Fruit fly (Drosophila melanogaster): ENCODE data around the gene Shab.

Gene Shab

DNA sequence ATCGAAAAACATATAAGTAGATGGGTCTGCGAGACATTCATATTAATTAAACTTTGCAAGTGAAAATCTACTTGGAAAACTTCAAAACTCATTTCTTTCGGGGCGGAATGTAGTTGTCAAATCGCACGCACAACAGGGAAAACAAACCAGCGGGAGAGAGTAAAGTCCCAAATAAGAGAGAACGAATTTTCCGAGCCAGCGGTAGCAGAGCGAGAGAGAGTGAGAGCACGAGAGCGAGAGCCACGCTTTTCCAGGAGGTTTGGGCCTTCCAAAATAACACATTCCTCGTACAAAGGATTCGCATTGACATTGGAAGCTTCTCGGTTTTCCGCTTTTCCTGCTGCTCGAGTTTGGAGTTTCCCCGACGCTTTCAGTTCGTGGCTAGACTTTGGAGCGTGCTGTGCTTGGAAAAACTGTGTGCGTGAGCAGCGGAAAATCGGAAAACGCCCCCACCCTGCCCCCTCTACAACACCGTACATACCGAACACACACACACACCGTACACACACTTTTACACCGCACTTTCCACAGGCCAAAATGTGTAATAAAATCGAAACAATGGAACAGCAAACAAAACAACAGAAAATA is 1.6 kb downstream of the Shab start (continued):
- no peak for TF ChIP-seq CG5245 (GFP tag; optimal IDR thresholded peaks at IDR 0.05)
- TF ChIP-seq Deaf1 (tag; optimal IDR thresholded peaks at IDR 0.05), result peak; percentile 88
- TF ChIP-seq Jarid2 (GFP tag; optimal IDR thresholded peaks at IDR 0.05), result peak; percentile 47
- peak; percentile 34 for TF ChIP-seq abd-A (tag; optimal IDR thresholded peaks at IDR 0.05)
- TF ChIP-seq CG3847 (GFP tag; IDR thresholded peaks at IDR 0.05), result no peak
- no peak for TF ChIP-seq chif (GFP tag; optimal IDR thresholded peaks at IDR 0.05)
- no peak for TF ChIP-seq CG1529 (GFP tag; optimal IDR thresholded peaks at IDR 0.05)
- no peak for TF ChIP-seq CG6689 (GFP tag; IDR thresholded peaks at IDR 0.05)
- TF ChIP-seq Sin3A (optimal IDR thresholded peaks at IDR 0.05), result no peak
- TF ChIP-seq salm (tag; optimal IDR thresholded peaks at IDR 0.05), result no peak
- no peak for TF ChIP-seq yki (optimal IDR thresholded peaks at IDR 0.05)
- TF ChIP-seq Dp (GFP tag; optimal IDR thresholded peaks at IDR 0.05), result no peak
- peak; percentile 43; the same call in 1 of the 2 replicates for TF ChIP-seq crol (GFP tag; IDR thresholded peaks at IDR 0.05)
- no peak for TF ChIP-seq CG8765 (GFP tag; IDR thresholded peaks at IDR 0.05)
- no peak for TF ChIP-seq repo (GFP tag; optimal IDR thresholded peaks at IDR 0.05)
- TF ChIP-seq HLH4C (GFP tag; IDR thresholded peaks at IDR 0.05; ENCODE audit: partially characterized antibody), result no peak
- peak; percentile 29 for TF ChIP-seq ewg (GFP tag; optimal IDR thresholded peaks at IDR 0.05)
- TF ChIP-seq CG4854 (GFP tag; optimal IDR thresholded peaks at IDR 0.05), result no peak
- no peak for TF ChIP-seq esg (GFP tag; conservative IDR thresholded peaks at IDR 0.05)

DNA sequence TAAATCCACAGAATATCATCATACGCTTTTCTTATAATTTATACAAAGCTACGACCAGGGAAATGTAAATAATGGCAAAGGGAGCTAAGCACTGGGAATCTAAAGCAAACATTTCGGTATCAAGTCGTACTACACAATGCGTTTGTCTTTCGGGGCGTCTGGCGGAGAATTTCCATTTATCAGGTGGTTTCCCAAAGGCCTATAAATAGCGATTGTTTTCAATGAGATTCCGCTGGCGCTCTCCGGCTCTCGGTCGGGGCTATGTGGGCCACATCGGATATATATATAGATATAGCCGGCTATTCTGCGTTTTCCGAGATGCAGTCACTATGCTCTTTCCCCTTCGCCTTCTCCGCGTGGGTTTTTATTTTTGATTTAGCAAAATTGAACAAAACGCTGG is 11.6 kb downstream of the Shab start:
- TF ChIP-seq CG9797 (GFP tag; optimal IDR thresholded peaks at IDR 0.05) (no peak), Trl (optimal IDR thresholded peaks at IDR 0.05) (no peak), Trl (GFP tag; optimal IDR thresholded peaks at IDR 0.05) (no peak), Sry-β (GFP tag; optimal IDR thresholded peaks at IDR 0.05) (no peak), zfh1 (GFP tag; IDR thresholded peaks at IDR 0.05) (no peak), kah (GFP tag; optimal IDR thresholded peaks at IDR 0.05) (peak; percentile 97), CG31441 (GFP tag; IDR thresholded peaks at IDR 0.05) (no peak), CG16863 (GFP tag; optimal IDR thresholded peaks at IDR 0.05) (no peak), odd (GFP tag; optimal IDR thresholded peaks at IDR 0.05) (no peak), kay (GFP tag; optimal IDR thresholded peaks at IDR 0.05) (no peak), D19B (GFP tag; optimal IDR thresholded peaks at IDR 0.05) (no peak), cg (GFP tag; optimal IDR thresholded peaks at IDR 0.05) (no peak), sd (tag; optimal IDR thresholded peaks at IDR 0.05) (peak; percentile 59), CG12071 (GFP tag; optimal IDR thresholded peaks at IDR 0.05) (no peak), Med (GFP tag) (peak; percentile 29), Dref (GFP tag; IDR thresholded peaks at IDR 0.05) (no peak), chinmo (GFP tag; IDR thresholded peaks at IDR 0.05; ENCODE audit: partially characterized antibody) (0 out of 4 replicates have a peak, but pooled peaks have one; percentile 64), caup (GFP tag; optimal IDR thresholded peaks at IDR 0.05; ENCODE audit: severe bottlenecking) (no peak), C15 (GFP tag; IDR thresholded peaks at IDR 0.05) (no peak), Abd-B (GFP tag; optimal IDR thresholded peaks at IDR 0.05) (no peak), sr (GFP tag; IDR thresholded peaks at IDR 0.05) (peak; percentile 30; the same call in 1 of the 3 replicates), CG2199 (GFP tag; IDR thresholded peaks at IDR 0.05) (no peak), CG17802 (tag; optimal IDR thresholded peaks at IDR 0.05) (no peak), ham (GFP tag; IDR thresholded peaks at IDR 0.05) (no peak), Mes4 (GFP tag; optimal IDR thresholded peaks at IDR 0.05) (no peak), Oaz (GFP tag; IDR thresholded peaks at IDR 0.05) (no peak), CG12769 (tag; optimal IDR thresholded peaks at IDR 0.05) (peak; percentile 49), Ets97D (GFP tag; optimal IDR thresholded peaks at IDR 0.05) (no peak), CG12236 (GFP tag; optimal IDR thresholded peaks at IDR 0.05) (no peak)

Measured in whole organism, embryonic.